Fruit fly (Drosophila melanogaster) whole organism, embryonic: ENCODE data around the gene CG15878.

Source experiments
- ATbp ChIP-seq: fragments of 200-800 bp; sonication (Bioruptor generic); optimal IDR thresholded peaks from 2 replicates; lab custom pipeline; 2017; ENCODE audit warnings: missing biosample characterization, mild to moderate bottlenecking, missing genetic modification characterization, missing genetic modification reagents
- Blimp-1 ChIP-seq: fragments of 200-800 bp; sonication (Bioruptor generic); optimal IDR thresholded peaks from 3 replicates; lab custom pipeline; 2018; ENCODE audit warnings: missing biosample characterization, missing genetic modification characterization, mild to moderate bottlenecking, moderate library complexity, missing genetic modification reagents
- CG10209 ChIP-seq: fragments of 200-800 bp; sonication (Bioruptor generic); optimal IDR thresholded peaks from 3 replicates; lab custom pipeline; 2017; ENCODE audit warnings: missing biosample characterization, mild to moderate bottlenecking, missing genetic modification characterization, missing genetic modification reagents
- CG11723 ChIP-seq: fragments of 200-800 bp; sonication (Bioruptor generic); optimal IDR thresholded peaks from 2 replicates; lab custom pipeline; 2017; ENCODE audit warnings: missing biosample characterization, mild to moderate bottlenecking, missing genetic modification characterization
- CG12769 ChIP-seq: fragments of 200-800 bp; sonication (Bioruptor generic); optimal IDR thresholded peaks from 2 replicates; lab custom pipeline; 2019; ENCODE audit warnings: missing biosample characterization, mild to moderate bottlenecking, missing genetic modification characterization, moderate library complexity
- CG14014 ChIP-seq: fragments of 200-800 bp; sonication (Bioruptor generic); IDR thresholded peaks from 2 replicates; pipeline ENCODE4 v1.3.6; 2022; ENCODE audit warnings: missing biosample characterization, missing genetic modification characterization
- CG2116 ChIP-seq: fragments of 200-800 bp; sonication (Bioruptor generic); optimal IDR thresholded peaks from 3 replicates; lab custom pipeline; 2018; ENCODE audit warnings: missing biosample characterization, mild to moderate bottlenecking, missing genetic modification characterization
- CG2199 ChIP-seq: fragments of 200-800 bp; sonication (Bioruptor generic); IDR thresholded peaks from 3 replicates; pipeline ENCODE4 v1.3.6; 2022; ENCODE audit warnings: missing biosample characterization, missing genetic modification characterization
- CG2202 ChIP-seq: fragments of 200-800 bp; sonication (Bioruptor generic); optimal IDR thresholded peaks from 2 replicates; lab custom pipeline; 2018; ENCODE audit warnings: missing biosample characterization, mild to moderate bottlenecking, missing genetic modification characterization
- CG3995 ChIP-seq: fragments of 200-800 bp; sonication (Bioruptor generic); optimal IDR thresholded peaks from 3 replicates; lab custom pipeline; 2016; ENCODE audit warnings: missing biosample characterization, missing genetic modification characterization
- CG4617 ChIP-seq: fragments of 200-800 bp; sonication (Bioruptor generic); optimal IDR thresholded peaks from 3 replicates; lab custom pipeline; 2016; ENCODE audit warnings: missing biosample characterization, missing genetic modification characterization, borderline replicate concordance
- CG4707 ChIP-seq: fragments of 200-800 bp; sonication (Bioruptor generic); optimal IDR thresholded peaks from 2 replicates; lab custom pipeline; 2018; ENCODE audit warnings: missing biosample characterization, mild to moderate bottlenecking, missing genetic modification characterization, moderate library complexity
- CG5180 ChIP-seq: fragments of 200-800 bp; sonication (Bioruptor generic); optimal IDR thresholded peaks from 3 replicates; lab custom pipeline; 2017; ENCODE audit warnings: missing biosample characterization, missing genetic modification characterization, mild to moderate bottlenecking, moderate library complexity, missing genetic modification reagents
- CG7745 ChIP-seq: fragments of 200-800 bp; sonication (Bioruptor generic); optimal IDR thresholded peaks from 2 replicates; lab custom pipeline; 2018; ENCODE audit warnings: missing biosample characterization, mild to moderate bottlenecking, missing genetic modification characterization, moderate library complexity
- CG7786 ChIP-seq: fragments of 200-800 bp; sonication (Bioruptor generic); optimal IDR thresholded peaks from 2 replicates; lab custom pipeline; 2016; ENCODE audit warnings: missing biosample characterization, missing genetic modification characterization
- CG8290 ChIP-seq, 3 experiments: fragments of 200-800 bp; sonication (Bioruptor generic); optimal IDR thresholded peaks; 2 replicates each; lab custom pipeline; 2016 to 2019; ENCODE audit warnings: missing biosample characterization in 3 of 3, missing genetic modification characterization in 3 of 3, mild to moderate bottlenecking in 2 of 3, moderate library complexity in 1 of 3
- Camta ChIP-seq: fragments of 200-800 bp; sonication (Bioruptor generic); optimal IDR thresholded peaks from 2 replicates; lab custom pipeline; 2016; ENCODE audit warnings: missing biosample characterization, missing genetic modification characterization
- Eip74EF ChIP-seq, 2 experiments: fragments of 200-800 bp in 1 of 2; fragments of >200 bp in 1 of 2; sonication (Bioruptor generic) in 1 of 2; optimal IDR thresholded peaks; 2 replicates each; lab custom pipeline; 2017 to 2019; ENCODE audit warnings: missing biosample characterization in 2 of 2, missing genetic modification characterization in 2 of 2, mild to moderate bottlenecking in 1 of 2, moderate library complexity in 1 of 2
- Ets65A ChIP-seq: fragments of 200-800 bp; sonication (Bioruptor generic); peaks from one replicate; lab custom pipeline; 2016; ENCODE audit warnings: missing biosample characterization, missing genetic modification characterization
- Hmx ChIP-seq: fragments of 200-800 bp; sonication (Bioruptor generic); optimal IDR thresholded peaks from 2 replicates; lab custom pipeline; 2016; ENCODE audit warnings: missing biosample characterization, missing genetic modification characterization
- Jarid2 ChIP-seq: fragments of 200-800 bp; sonication (Bioruptor generic); optimal IDR thresholded peaks from 3 replicates; lab custom pipeline; 2017; ENCODE audit warnings: mild to moderate bottlenecking, missing biosample characterization, missing genetic modification reagents, missing genetic modification characterization
- Max ChIP-seq: fragments of 200-800 bp; sonication (Bioruptor generic); optimal IDR thresholded peaks from 2 replicates; lab custom pipeline; 2016; ENCODE audit warnings: missing biosample characterization, mild to moderate bottlenecking, missing genetic modification characterization
- NC2α ChIP-seq: fragments of 200-800 bp; sonication (Bioruptor generic); optimal IDR thresholded peaks from 2 replicates; lab custom pipeline; 2016; ENCODE audit warnings: missing biosample characterization, missing genetic modification characterization
- Opbp ChIP-seq: fragments of 200-800 bp; sonication (Bioruptor generic); IDR thresholded peaks from 3 replicates; pipeline ENCODE4 v1.3.6; 2022; ENCODE audit warnings: missing biosample characterization, missing genetic modification characterization; ENCODE audit not compliant: partially characterized antibody
- TFAM ChIP-seq: fragments of 200-800 bp; sonication (Bioruptor generic); optimal IDR thresholded peaks from 2 replicates; lab custom pipeline; 2017; ENCODE audit warnings: missing biosample characterization, missing genetic modification characterization, inconsistent platforms
- Taf1 ChIP-seq: fragments of 200-800 bp; sonication (Bioruptor generic); IDR thresholded peaks from 2 replicates; pipeline ENCODE4 v1.3.6; 2022; ENCODE audit warnings: missing biosample characterization, missing genetic modification characterization
- Trl ChIP-seq, 3 experiments: fragments of >200 bp in 2 of 3; fragments of 200-800 bp in 1 of 3; sonication (Bioruptor generic) in 1 of 3; optimal IDR thresholded peaks; 2 replicates in 1 of 3; 3 replicates in 2 of 3; lab custom pipeline; 2016 to 2017; ENCODE audit warnings: missing biosample characterization in 1 of 3, missing genetic modification characterization in 1 of 3
- az2 ChIP-seq: fragments of 200-800 bp; sonication (Bioruptor generic); optimal IDR thresholded peaks from 3 replicates; lab custom pipeline; 2016; ENCODE audit warnings: missing biosample characterization, missing genetic modification characterization
- bbx ChIP-seq: fragments of 200-800 bp; sonication (Bioruptor generic); IDR thresholded peaks from 2 replicates; pipeline ENCODE4 v1.3.6; 2022; ENCODE audit warnings: missing biosample characterization, missing genetic modification characterization; ENCODE audit not compliant: partially characterized antibody
- btn ChIP-seq: fragments of 200-800 bp; sonication (Bioruptor generic); optimal IDR thresholded peaks from 2 replicates; lab custom pipeline; 2016; ENCODE audit warnings: missing biosample characterization, missing genetic modification characterization
- caup ChIP-seq: fragments of 200-800 bp; sonication (Bioruptor generic); optimal IDR thresholded peaks from 3 replicates; lab custom pipeline; 2017; ENCODE audit warnings: missing biosample characterization, mild to moderate bottlenecking, missing genetic modification characterization, moderate library complexity; ENCODE audit not compliant: severe bottlenecking
- chinmo ChIP-seq: fragments of 200-800 bp; sonication (Bioruptor generic); IDR thresholded peaks from 4 replicates; pipeline ENCODE4 v1.3.6; 2022; ENCODE audit warnings: missing biosample characterization, missing genetic modification characterization; ENCODE audit not compliant: partially characterized antibody
- crol ChIP-seq: fragments of 200-800 bp; sonication (Bioruptor generic); IDR thresholded peaks from 2 replicates; pipeline ENCODE4 v1.3.6; 2022; ENCODE audit warnings: missing biosample characterization, missing genetic modification characterization
- dpn ChIP-seq, 2 experiments: fragments of 200-800 bp; sonication (Bioruptor generic); optimal IDR thresholded peaks; 3 replicates each; lab custom pipeline; 2016; ENCODE audit warnings: missing biosample characterization in 2 of 2, missing genetic modification characterization in 2 of 2
- emc ChIP-seq: fragments of 200-800 bp; sonication (Bioruptor generic); optimal IDR thresholded peaks from 2 replicates; lab custom pipeline; 2016; ENCODE audit warnings: missing biosample characterization, missing genetic modification characterization
- gcm ChIP-seq: fragments of 200-800 bp; sonication (Bioruptor generic); optimal IDR thresholded peaks from 2 replicates; lab custom pipeline; 2019; ENCODE audit warnings: missing biosample characterization, mild to moderate bottlenecking, missing genetic modification characterization, moderate library complexity
- grn ChIP-seq: fragments of 200-800 bp; sonication (Bioruptor generic); optimal IDR thresholded peaks from 3 replicates; lab custom pipeline; 2017; ENCODE audit warnings: missing biosample characterization, missing genetic modification characterization
- org-1 ChIP-seq: fragments of 200-800 bp; sonication (Bioruptor generic); optimal IDR thresholded peaks from 2 replicates; lab custom pipeline; 2017; ENCODE audit warnings: missing biosample characterization, missing genetic modification characterization
- prd ChIP-seq, 3 experiments: fragments of >200 bp in 2 of 3; fragments of 200-800 bp in 1 of 3; sonication (Bioruptor generic) in 1 of 3; optimal IDR thresholded peaks in 2 of 3; IDR thresholded peaks in 1 of 3; 2 replicates in 2 of 3; 3 replicates in 1 of 3; pipeline versions ENCODE4 v1.3.6 to Lab custom; 2017 to 2022; ENCODE audit warnings: missing biosample characterization in 1 of 3, missing genetic modification characterization in 1 of 3
- rib ChIP-seq: fragments of 200-800 bp; sonication (Bioruptor generic); IDR thresholded peaks from 2 replicates; pipeline ENCODE4 v1.3.6; 2022; ENCODE audit warnings: missing biosample characterization, missing genetic modification characterization
- run ChIP-seq: fragments of 200-800 bp; sonication (Bioruptor generic); optimal IDR thresholded peaks from 3 replicates; lab custom pipeline; 2018; ENCODE audit warnings: missing biosample characterization, mild to moderate bottlenecking, missing genetic modification characterization
- scrt ChIP-seq: fragments of 200-800 bp; sonication (Bioruptor generic); optimal IDR thresholded peaks from 2 replicates; lab custom pipeline; 2018; ENCODE audit warnings: missing biosample characterization, mild to moderate bottlenecking, missing genetic modification characterization, moderate library complexity
- sd ChIP-seq: fragments of 200-800 bp; sonication (Bioruptor generic); optimal IDR thresholded peaks from 3 replicates; lab custom pipeline; 2018; ENCODE audit warnings: missing biosample characterization, mild to moderate bottlenecking, missing genetic modification characterization, moderate library complexity
- vnd ChIP-seq: fragments of 200-800 bp; sonication (Bioruptor generic); IDR thresholded peaks from 3 replicates; pipeline ENCODE4 v1.3.6; 2022; ENCODE audit warnings: missing biosample characterization, missing genetic modification characterization; ENCODE audit not compliant: partially characterized antibody
- vvl ChIP-seq: fragments of 200-800 bp; sonication (Bioruptor generic); IDR thresholded peaks from 2 replicates; pipeline ENCODE4 v1.3.6; 2022; ENCODE audit warnings: missing biosample characterization, missing genetic modification characterization
- zen2 ChIP-seq: fragments of 200-800 bp; sonication (Bioruptor generic); IDR thresholded peaks from 3 replicates; pipeline ENCODE4 v1.3.6; 2022; ENCODE audit warnings: missing biosample characterization, missing genetic modification characterization; ENCODE audit not compliant: partially characterized antibody

CG15878 gene

dm6 chr3L:2164031-2164537 is 48.2 kb downstream of the CG15878 start (continued):
- TF ChIP-seq CG4617 (GFP tag; lab: Kevin White, UChicago) (no peak), Eip74EF (GFP tag; optimal IDR thresholded peaks at IDR 0.05; lab: Kevin White, UChicago) (no peak), prd (optimal IDR thresholded peaks at IDR 0.05; lab: Kevin White, UChicago) (no peak), prd (GFP tag; IDR thresholded peaks at IDR 0.05; lab: Robert Waterston, UW) (peak; percentile 67; the same call in 2 of the 3 replicates), gcm (no peak), CG4707 (GFP tag; lab: Kevin White, UChicago) (no peak), Blimp-1 (GFP tag; lab: Kevin White, UChicago) (peak; percentile 78), btn (GFP tag; lab: Kevin White, UChicago) (no peak), emc (GFP tag; lab: Kevin White, UChicago) (no peak), scrt (GFP tag; lab: Kevin White, UChicago) (no peak), run (no peak), Camta (GFP tag; lab: Kevin White, UChicago) (peak; percentile 64), caup (GFP tag; lab: Kevin White, UChicago) (no peak), CG14014 (no peak), Ets65A (GFP tag; lab: Kevin White, UChicago) (peak; percentile 82), CG7786 (GFP tag; lab: Kevin White, UChicago) (no peak), CG2199 (GFP tag; lab: Robert Waterston, UW) (no peak), Hmx (no peak), dpn (GFP tag; optimal IDR thresholded peaks at IDR 0.05; lab: Kevin White, UChicago) (peak in 1 of 2 experiments; percentile 22)

dm6 chr3L:2163608-2164007 is 48.7 kb downstream of the CG15878 start, which contains the start of gene CG15822:
TSS of gene CG15822 (minus strand) at chr3L:2163863.
- TF ChIP-seq TFAM (GFP tag; lab: Kevin White, UChicago) = no peak
- TF ChIP-seq CG11723 (GFP tag; lab: Kevin White, UChicago) = no peak
- peak; percentile 33; the same call in 1 of the 2 replicates for TF ChIP-seq vvl (GFP tag; lab: Robert Waterston, UW)
- no peak for TF ChIP-seq NC2α (GFP tag; lab: Kevin White, UChicago)
- TF ChIP-seq Opbp = peak; percentile 32; the same call in 1 of the 3 replicates
- no peak for TF ChIP-seq az2
- TF ChIP-seq Taf1 (GFP tag; lab: Robert Waterston, UW) = no peak
- TF ChIP-seq sd (tag; lab: Kevin White, UChicago) = peak; percentile 54
- no peak for TF ChIP-seq run
- TF ChIP-seq ATbp (GFP tag; lab: Kevin White, UChicago) = no peak
- no peak for TF ChIP-seq CG10209 (GFP tag; lab: Kevin White, UChicago)
- 0 out of 3 replicates have a peak, but pooled peaks have one; percentile 28 for TF ChIP-seq zen2 (GFP tag; lab: Robert Waterston, UW)
- TF ChIP-seq CG2202 (tag; lab: Kevin White, UChicago) = no peak
- TF ChIP-seq chinmo (GFP tag; lab: Robert Waterston, UW) = peak; percentile 71; the same call in 1 of the 4 replicates
- TF ChIP-seq org-1 (GFP tag; lab: Kevin White, UChicago) = no peak
- TF ChIP-seq vnd = no peak
- peak; percentile 51; the same call in 1 of the 2 replicates for TF ChIP-seq rib (GFP tag; lab: Robert Waterston, UW)
- peak; percentile 99 for TF ChIP-seq CG5180 (GFP tag; lab: Kevin White, UChicago)
- TF ChIP-seq bbx (GFP tag; lab: Robert Waterston, UW) = 0 out of 2 replicates have a peak, but pooled peaks have one; percentile 34
- TF ChIP-seq CG12769 (tag; lab: Kevin White, UChicago) = peak; percentile 11
- TF ChIP-seq CG8290 (GFP tag; optimal IDR thresholded peaks at IDR 0.05; lab: Kevin White, UChicago) = no peak
- TF ChIP-seq CG8290 (tag; optimal IDR thresholded peaks at IDR 0.05; lab: Kevin White, UChicago) = peak in 1 of 2 experiments; percentile 19
- no peak for TF ChIP-seq CG3995 (GFP tag; lab: Kevin White, UChicago)
- no peak for TF ChIP-seq Max (GFP tag; lab: Kevin White, UChicago)
- 0 out of 2 replicates have a peak, but pooled peaks have one; percentile 9 for TF ChIP-seq crol (GFP tag; lab: Robert Waterston, UW)
- TF ChIP-seq Jarid2 (GFP tag; lab: Kevin White, UChicago) = peak; percentile 89
- TF ChIP-seq CG2116 = no peak
- no peak for TF ChIP-seq CG7745
- peak; percentile 96 for TF ChIP-seq grn
- TF ChIP-seq Trl (optimal IDR thresholded peaks at IDR 0.05; lab: Kevin White, UChicago) = no peak
- no peak for TF ChIP-seq Trl (GFP tag; optimal IDR thresholded peaks at IDR 0.05; lab: Kevin White, UChicago)
